Fruit fly (Drosophila melanogaster): Measurements from ENCODE around the gene Edc3.

- TF ChIP-seq Abd-B (GFP tag; optimal IDR thresholded peaks at IDR 0.05), result no peak
- TF ChIP-seq usp (GFP tag; optimal IDR thresholded peaks at IDR 0.05), result no peak
- TF ChIP-seq ey (GFP tag; optimal IDR thresholded peaks at IDR 0.05), result peak; percentile 77
- TF ChIP-seq h (GFP tag; optimal IDR thresholded peaks at IDR 0.05), result peak; percentile 79
- no peak for TF ChIP-seq N (GFP tag; optimal IDR thresholded peaks at IDR 0.05)
- TF ChIP-seq rgr (GFP tag; optimal IDR thresholded peaks at IDR 0.05), result peak; percentile 67
- no peak for TF ChIP-seq tai (GFP tag; optimal IDR thresholded peaks at IDR 0.05)
- TF ChIP-seq br (GFP tag; optimal IDR thresholded peaks at IDR 0.05), result peak; percentile 54
- no peak for TF ChIP-seq CG32264 (GFP tag; optimal IDR thresholded peaks at IDR 0.05)
- no peak for TF ChIP-seq brk (GFP tag; optimal IDR thresholded peaks at IDR 0.05)
These were observed 23.5 kb downstream of the Edc3 start for dm6 chr3L:17506005-17506760.

Measured in whole organism, wandering third instar larva.